Worm (Caenorhabditis elegans): ENCODE measurements around the gene C54F6.3.

Gene C54F6.3

ce11 chrV:7521304-7521703 lies 11.7 kb upstream of the C54F6.3 start:
- TF ChIP-seq nhr-28 (tag; optimal IDR thresholded peaks at IDR 0.05): peak; percentile 41
- TF ChIP-seq daf-16 (GFP tag; optimal IDR thresholded peaks at IDR 0.05): no peak
- TF ChIP-seq daf-16 (tag; optimal IDR thresholded peaks at IDR 0.05): peak; percentile 94
- TF ChIP-seq ceh-20 (GFP tag; IDR thresholded peaks at IDR 0.05): no peak
- TF ChIP-seq set-16 (GFP tag; IDR thresholded peaks at IDR 0.05): no peak
- TF ChIP-seq ztf-7 (tag; optimal IDR thresholded peaks at IDR 0.05): no peak
- TF ChIP-seq php-3 (GFP tag; IDR thresholded peaks at IDR 0.05): no peak
- peak; percentile 22 for TF ChIP-seq nhr-77 (tag; optimal IDR thresholded peaks at IDR 0.05)
- peak; percentile 58 for TF ChIP-seq pqm-1 (tag; optimal IDR thresholded peaks at IDR 0.05)
- TF ChIP-seq nhr-48 (tag; optimal IDR thresholded peaks at IDR 0.05): peak; percentile 19
- no peak for TF ChIP-seq lin-29 (GFP tag; IDR thresholded peaks at IDR 0.05)

ce11 chrV:7522279-7522678 lies 10.8 kb upstream of the C54F6.3 start, which contains the start of gene C54F6.15:
Gene C54F6.15 (minus strand): TSS chrV:7522379.
- no peak for TF ChIP-seq F26F4.8 (GFP tag; conservative IDR thresholded peaks at IDR 0.05)
- TF ChIP-seq nhr-11 (tag; optimal IDR thresholded peaks at IDR 0.05): no peak
- no peak for TF ChIP-seq lim-7 (GFP tag; IDR thresholded peaks at IDR 0.05)
- no peak for TF ChIP-seq hif-1 (tag; optimal IDR thresholded peaks at IDR 0.05)
- no peak for TF ChIP-seq cey-2 (tag; optimal IDR thresholded peaks at IDR 0.05; ENCODE audit: borderline replicate concordance, insufficient read depth)
- TF ChIP-seq pqm-1 (tag; optimal IDR thresholded peaks at IDR 0.05): no peak
- TF ChIP-seq nhr-6 (tag; optimal IDR thresholded peaks at IDR 0.05): no peak
- TF ChIP-seq ctbp-1 (GFP tag; IDR thresholded peaks at IDR 0.05): no peak
- no peak for TF ChIP-seq ces-1 (GFP tag; optimal IDR thresholded peaks at IDR 0.05)
- TF ChIP-seq dpl-1 (GFP tag; optimal IDR thresholded peaks at IDR 0.05): no peak
- no peak for TF ChIP-seq dve-1 (tag; optimal IDR thresholded peaks at IDR 0.05; ENCODE audit: insufficient read depth)
- no peak for TF ChIP-seq zag-1 (tag; optimal IDR thresholded peaks at IDR 0.05)
- TF ChIP-seq unc-39 (tag; optimal IDR thresholded peaks at IDR 0.05): no peak
- no peak for TF ChIP-seq D1046.2 (GFP tag; IDR thresholded peaks at IDR 0.05)
- no peak for TF ChIP-seq zfp-3 (GFP tag; conservative IDR thresholded peaks at IDR 0.05)
- TF ChIP-seq madf-9 (GFP tag; conservative IDR thresholded peaks at IDR 0.05): no peak
- no peak for TF ChIP-seq gei-8 (GFP tag; optimal IDR thresholded peaks at IDR 0.05)

ce11 chrV:7523392-7523791 lies 9.7 kb upstream of the C54F6.3 start, which contains the start of gene C54F6.6:
Gene C54F6.6 (plus strand): TSS chrV:7523692.
- TF ChIP-seq daf-8 (GFP tag; IDR thresholded peaks at IDR 0.05) (no peak), hlh-30 (tag; optimal IDR thresholded peaks at IDR 0.05; ENCODE audit: insufficient read depth) (no peak), nhr-111 (GFP tag; optimal IDR thresholded peaks at IDR 0.05) (no peak), nhr-102 (tag; optimal IDR thresholded peaks at IDR 0.05) (no peak), ztf-7 (tag; optimal IDR thresholded peaks at IDR 0.05) (no peak), skn-1 (tag; optimal IDR thresholded peaks at IDR 0.05) (no peak), ceh-32 (tag; optimal IDR thresholded peaks at IDR 0.05; ENCODE audit: poor library complexity) (no peak)

- no peak for TF ChIP-seq zfp-2 (tag; optimal IDR thresholded peaks at IDR 0.05)
- TF ChIP-seq zip-2 (tag; optimal IDR thresholded peaks at IDR 0.05): no peak
- no peak for TF ChIP-seq hlh-30 (tag; optimal IDR thresholded peaks at IDR 0.05; ENCODE audit: insufficient read depth)
- no peak for TF ChIP-seq dpl-1 (GFP tag; optimal IDR thresholded peaks at IDR 0.05)
- TF ChIP-seq fkh-10 (GFP tag; optimal IDR thresholded peaks at IDR 0.05): no peak
- no peak for TF ChIP-seq vab-7 (GFP tag; IDR thresholded peaks at IDR 0.05)
- no peak for TF ChIP-seq nhr-77 (tag; optimal IDR thresholded peaks at IDR 0.05)
Observed at ce11 chrV:7524447-7524846, 8.6 kb upstream of the C54F6.3 start, which contains the start of gene C54F6.20. Gene C54F6.20 (plus strand): TSS chrV:7524747.

All from whole organism, L4 larva.